Fruit fly (Drosophila melanogaster): ENCODE data around the gene CG10877.

CG10877 gene

DNA sequence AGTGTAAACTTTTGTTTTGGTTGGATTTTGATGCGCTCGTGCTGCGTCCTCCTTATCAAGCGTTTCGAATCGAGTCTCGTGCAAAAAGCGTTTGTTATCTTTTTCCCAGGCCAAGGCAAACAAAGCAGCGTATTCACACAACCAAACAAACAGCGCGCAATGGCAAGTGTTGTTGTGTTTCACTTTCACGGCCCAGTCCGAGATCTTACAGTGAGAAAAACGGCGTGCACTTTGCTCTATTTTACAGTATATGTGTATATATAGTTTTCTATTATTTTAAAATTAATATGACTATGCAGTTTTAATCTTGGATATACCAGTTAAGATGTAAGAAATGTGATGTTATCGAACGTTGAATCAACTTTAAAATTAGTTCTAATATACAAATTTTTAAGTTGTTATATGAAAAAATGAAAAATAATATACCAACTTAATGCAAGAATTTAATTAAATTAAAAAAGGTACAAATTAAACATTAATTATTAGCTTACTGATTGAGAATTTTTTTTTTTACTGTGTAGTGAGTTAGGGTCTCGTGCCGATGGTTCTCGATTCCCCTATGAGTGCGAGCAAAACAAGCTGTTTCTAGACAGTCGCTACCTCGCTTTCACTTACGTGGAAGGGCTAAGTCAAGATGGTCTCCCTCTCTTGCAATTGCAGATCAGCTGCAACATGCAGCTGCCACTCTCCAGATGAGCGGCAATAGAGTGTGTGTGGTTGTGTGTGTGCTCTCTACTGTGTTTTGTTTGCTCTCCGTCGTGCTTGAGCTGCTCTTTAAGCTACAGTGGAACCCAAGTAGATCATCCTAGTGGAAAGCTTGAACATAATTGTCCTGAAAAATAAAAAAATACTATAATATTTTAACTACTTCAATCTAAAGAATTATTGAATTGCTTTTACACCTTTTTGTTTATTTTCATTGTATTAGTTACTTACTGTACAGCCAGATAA, 30.6 kb upstream of the CG10877 start (continued):
- TF ChIP-seq scrt (GFP tag; optimal IDR thresholded peaks at IDR 0.05): peak; percentile 75
- peak; percentile 79 for TF ChIP-seq cato (GFP tag; optimal IDR thresholded peaks at IDR 0.05; ENCODE audit: borderline replicate concordance)
- TF ChIP-seq Chrac-16 (GFP tag; optimal IDR thresholded peaks at IDR 0.05): peak; percentile 68
- peak; percentile 63 for TF ChIP-seq cg (GFP tag; optimal IDR thresholded peaks at IDR 0.05)
- TF ChIP-seq CG2116 (GFP tag; optimal IDR thresholded peaks at IDR 0.05): peak; percentile 50
- TF ChIP-seq Dip3 (GFP tag; optimal IDR thresholded peaks at IDR 0.05): no peak
- peak; percentile 75; the same call in 1 of the 3 replicates for TF ChIP-seq CG2199 (GFP tag; IDR thresholded peaks at IDR 0.05)
- peak; percentile 50 for TF ChIP-seq HmgZ (tag; optimal IDR thresholded peaks at IDR 0.05)
- peak; percentile 59 for TF ChIP-seq CG1832 (GFP tag; optimal IDR thresholded peaks at IDR 0.05)
- TF ChIP-seq BEAF-32 (GFP tag; optimal IDR thresholded peaks at IDR 0.05): no peak
- TF ChIP-seq dm (GFP tag; optimal IDR thresholded peaks at IDR 0.05): no peak
- peak; percentile 66 for TF ChIP-seq CG9215 (GFP tag; IDR thresholded peaks at IDR 0.05)
- peak; percentile 81 for TF ChIP-seq CG4404 (GFP tag; IDR thresholded peaks at IDR 0.05)
- TF ChIP-seq Mes4 (GFP tag; optimal IDR thresholded peaks at IDR 0.05): no peak
- peak; percentile 97 for TF ChIP-seq CG9727 (GFP tag; optimal IDR thresholded peaks at IDR 0.05)
- TF ChIP-seq HLH54F (GFP tag; optimal IDR thresholded peaks at IDR 0.05): no peak
- no peak for TF ChIP-seq D19B (GFP tag; optimal IDR thresholded peaks at IDR 0.05)
- peak; percentile 55 for TF ChIP-seq CG31388 (GFP tag; optimal IDR thresholded peaks at IDR 0.05)
- TF ChIP-seq CG12769 (tag; optimal IDR thresholded peaks at IDR 0.05): peak; percentile 9
- TF ChIP-seq Fer2 (tag; optimal IDR thresholded peaks at IDR 0.05): peak; percentile 58
- peak; percentile 63 for TF ChIP-seq CG6272 (GFP tag; IDR thresholded peaks at IDR 0.05)
- TF ChIP-seq sd (tag; optimal IDR thresholded peaks at IDR 0.05): peak; percentile 59
- peak; percentile 66 for TF ChIP-seq Ravus (GFP tag; IDR thresholded peaks at IDR 0.05)
- peak; percentile 86 for TF ChIP-seq tio (GFP tag; optimal IDR thresholded peaks at IDR 0.05)
- TF ChIP-seq CG10267 (tag; optimal IDR thresholded peaks at IDR 0.05): peak; percentile 94
- TF ChIP-seq CG4820 (GFP tag; optimal IDR thresholded peaks at IDR 0.05): peak; percentile 86
- TF ChIP-seq CG7786 (GFP tag; optimal IDR thresholded peaks at IDR 0.05): no peak
- no peak for TF ChIP-seq disco-r (GFP tag; optimal IDR thresholded peaks at IDR 0.05)
- peak; percentile 73 for TF ChIP-seq row (GFP tag; IDR thresholded peaks at IDR 0.05)
- no peak for TF ChIP-seq CG13624 (GFP tag; optimal IDR thresholded peaks at IDR 0.05)
- no peak for TF ChIP-seq pho (GFP tag; optimal IDR thresholded peaks at IDR 0.05)
- TF ChIP-seq sens (GFP tag): peak; percentile 92
- no peak for TF ChIP-seq crc (GFP tag; optimal IDR thresholded peaks at IDR 0.05)
- TF ChIP-seq CG3281 (GFP tag; optimal IDR thresholded peaks at IDR 0.05): peak; percentile 79
- TF ChIP-seq CG11398 (GFP tag; optimal IDR thresholded peaks at IDR 0.05): no peak
- TF ChIP-seq org-1 (GFP tag; optimal IDR thresholded peaks at IDR 0.05): peak; percentile 86
- peak; percentile 33 for TF ChIP-seq CG4707 (GFP tag; optimal IDR thresholded peaks at IDR 0.05)
- peak; percentile 54 for TF ChIP-seq CG1603 (tag; optimal IDR thresholded peaks at IDR 0.05)
- TF ChIP-seq CG8388 (GFP tag; optimal IDR thresholded peaks at IDR 0.05): peak; percentile 96
- TF ChIP-seq CG8281 (tag; optimal IDR thresholded peaks at IDR 0.05): peak; percentile 78
- peak; percentile 95 for TF ChIP-seq CG2678 (tag; optimal IDR thresholded peaks at IDR 0.05)
- peak; percentile 71 for TF ChIP-seq CG11456 (GFP tag; IDR thresholded peaks at IDR 0.05)
- TF ChIP-seq Sox102F (GFP tag; optimal IDR thresholded peaks at IDR 0.05): peak; percentile 93
- peak; percentile 88 for TF ChIP-seq dysf (GFP tag; IDR thresholded peaks at IDR 0.05)
- peak; percentile 97 for TF ChIP-seq dmrt11E (tag; optimal IDR thresholded peaks at IDR 0.05)
- TF ChIP-seq nerfin-1 (tag; optimal IDR thresholded peaks at IDR 0.05): peak; percentile 93
- peak; percentile 27; the same call in 1 of the 2 replicates for TF ChIP-seq CG17612 (GFP tag; IDR thresholded peaks at IDR 0.05)
- peak; percentile 95 for TF ChIP-seq CoRest (tag; optimal IDR thresholded peaks at IDR 0.05)
